Worm (Caenorhabditis elegans) whole organism, early embryonic: ENCODE measurements around the gene akt-1.

Experiments
- aly-1 ChIP-seq: sonication (generic microtip); optimal IDR thresholded peaks from 2 replicates; lab custom pipeline; 2016; ENCODE audit warnings: missing genetic modification characterization, missing compliant biosample characterization
- flt-1 ChIP-seq: fragments of 200-800 bp; sonication (Bioruptor generic); IDR thresholded peaks from 2 replicates; pipeline ENCODE4 v1.3.6; 2022; ENCODE audit warnings: missing genetic modification characterization, missing compliant biosample characterization
- tbx-11 ChIP-seq: fragments of 200-800 bp; sonication (Bioruptor generic); IDR thresholded peaks from 2 replicates; pipeline ENCODE4 v1.3.6; 2022; ENCODE audit warnings: missing genetic modification characterization, missing compliant biosample characterization

DNA sequence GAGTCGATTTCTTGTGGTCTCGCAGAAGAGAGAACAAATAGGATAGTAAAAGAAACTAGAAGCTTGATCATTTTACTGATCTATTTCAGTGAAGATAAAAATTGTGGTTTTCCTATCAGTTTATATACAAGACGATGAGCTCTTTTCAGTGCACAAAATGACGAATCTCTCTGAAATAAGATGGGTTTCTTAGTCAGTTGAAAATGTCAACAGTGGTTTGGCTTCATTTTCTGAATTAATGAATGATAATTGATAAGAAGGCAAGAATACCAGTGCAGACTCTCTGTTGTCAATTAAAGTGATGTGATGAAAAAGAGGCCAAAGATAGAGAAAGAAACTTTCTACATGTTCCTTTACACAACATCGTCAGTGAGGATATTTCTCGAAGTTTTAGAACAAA lies 32.7 kb downstream of the akt-1 start, which contains the start of gene lys-2:
- TF ChIP-seq aly-1 (tag; lab: Kevin White, UChicago): no peak
- TF ChIP-seq flt-1 (GFP tag; lab: Robert Waterston, UW): no peak
- no peak for TF ChIP-seq tbx-11 (GFP tag; lab: Robert Waterston, UW)
